Worm (Caenorhabditis elegans): ENCODE measurements around the gene Y73F8A.12.

Y73F8A.12 gene

ce11 chrIV:15300041-15300440 is 11.4 kb downstream of the Y73F8A.12 start:
- no peak for TF ChIP-seq cog-1 (tag; optimal IDR thresholded peaks at IDR 0.05)
- TF ChIP-seq tab-1 (GFP tag; IDR thresholded peaks at IDR 0.05), result no peak
- no peak for TF ChIP-seq ztf-29 (GFP tag; IDR thresholded peaks at IDR 0.05)
- TF ChIP-seq med-1 (GFP tag; optimal IDR thresholded peaks at IDR 0.05; ENCODE audit: insufficient read depth), result no peak
- no peak for TF ChIP-seq flt-1 (GFP tag; IDR thresholded peaks at IDR 0.05)
- TF ChIP-seq T22C8.4 (GFP tag; IDR thresholded peaks at IDR 0.05), result no peak
- no peak for TF ChIP-seq ztf-23 (GFP tag; IDR thresholded peaks at IDR 0.05)
- TF ChIP-seq klf-2 (GFP tag; conservative IDR thresholded peaks at IDR 0.05), result no peak
- no peak for TF ChIP-seq ref-1 (GFP tag; conservative IDR thresholded peaks at IDR 0.05)

DNA sequence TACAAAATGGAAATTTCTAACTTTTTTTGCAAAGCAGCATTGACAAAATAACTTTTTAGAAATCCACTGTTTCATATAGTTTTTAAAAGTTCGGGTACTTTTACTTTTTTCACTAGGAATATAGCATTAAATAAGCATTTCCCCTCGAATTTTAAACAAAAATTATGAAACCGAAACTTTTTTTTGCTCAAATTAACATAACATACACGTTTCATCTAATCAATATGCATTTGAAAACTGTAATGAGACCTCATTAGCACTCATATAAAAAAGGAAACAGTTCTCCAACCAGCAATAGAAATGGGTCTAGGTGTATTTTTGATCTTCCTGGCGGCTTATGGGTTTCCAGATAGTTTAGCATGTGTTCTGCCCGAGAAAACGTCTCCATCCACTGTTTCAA is 17.4 kb downstream of the Y73F8A.12 start, which contains the start of gene Y73F8A.10:
Y73F8A.10 (plus strand) TSS at position 301 of the 400 bp plus-strand sequence.
- TF ChIP-seq flt-1 (GFP tag; IDR thresholded peaks at IDR 0.05) (no peak), cog-1 (tag; optimal IDR thresholded peaks at IDR 0.05) (no peak), T22C8.4 (GFP tag; IDR thresholded peaks at IDR 0.05) (no peak), tab-1 (GFP tag; IDR thresholded peaks at IDR 0.05) (no peak)

- TF ChIP-seq flt-1 (GFP tag; IDR thresholded peaks at IDR 0.05) (no peak), T22C8.4 (GFP tag; IDR thresholded peaks at IDR 0.05) (no peak), ztf-29 (GFP tag; IDR thresholded peaks at IDR 0.05) (no peak), med-1 (GFP tag; optimal IDR thresholded peaks at IDR 0.05; ENCODE audit: insufficient read depth) (no peak), cog-1 (tag; optimal IDR thresholded peaks at IDR 0.05) (no peak), tab-1 (GFP tag; IDR thresholded peaks at IDR 0.05) (no peak), klf-2 (GFP tag; conservative IDR thresholded peaks at IDR 0.05) (no peak), ref-1 (GFP tag; conservative IDR thresholded peaks at IDR 0.05) (no peak), ztf-23 (GFP tag; IDR thresholded peaks at IDR 0.05) (no peak)
Observed at ce11 chrIV:15291607-15292006, 19.9 kb downstream of the Y73F8A.12 start, which contains the start of gene pqn-91. TSS of gene pqn-91 (plus strand) at chrIV:15291907.

DNA sequence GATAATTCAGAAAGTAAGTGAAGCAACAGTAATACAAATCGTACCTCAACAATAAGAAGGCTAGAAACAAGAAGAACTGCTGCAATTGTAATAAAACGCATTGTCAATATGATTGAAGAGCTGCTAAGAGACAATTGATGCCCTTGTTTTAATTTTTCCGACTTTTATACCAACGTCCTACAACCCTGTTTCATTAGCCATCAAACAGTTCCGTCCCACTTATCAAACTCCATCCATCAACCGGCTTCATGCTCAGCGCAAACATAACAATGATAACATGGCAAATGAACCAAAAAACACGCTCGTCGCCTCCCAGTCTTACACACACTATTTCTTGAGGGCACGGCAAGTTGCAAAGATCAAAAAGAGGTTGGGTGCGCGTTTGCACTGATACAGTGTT is 20.3 kb downstream of the Y73F8A.12 start, which contains the start of gene pqn-90:
pqn-90 (minus strand) TSS at position 101 of the 400 bp plus-strand sequence.
- no peak for TF ChIP-seq ztf-23 (GFP tag; IDR thresholded peaks at IDR 0.05)
- TF ChIP-seq ref-1 (GFP tag; conservative IDR thresholded peaks at IDR 0.05), result no peak
- no peak for TF ChIP-seq ztf-29 (GFP tag; IDR thresholded peaks at IDR 0.05)
- no peak for TF ChIP-seq flt-1 (GFP tag; IDR thresholded peaks at IDR 0.05)
- no peak for TF ChIP-seq med-1 (GFP tag; optimal IDR thresholded peaks at IDR 0.05; ENCODE audit: insufficient read depth)
- TF ChIP-seq T22C8.4 (GFP tag; IDR thresholded peaks at IDR 0.05), result no peak
- no peak for TF ChIP-seq cog-1 (tag; optimal IDR thresholded peaks at IDR 0.05)
- no peak for TF ChIP-seq tab-1 (GFP tag; IDR thresholded peaks at IDR 0.05)
- no peak for TF ChIP-seq klf-2 (GFP tag; conservative IDR thresholded peaks at IDR 0.05)

DNA sequence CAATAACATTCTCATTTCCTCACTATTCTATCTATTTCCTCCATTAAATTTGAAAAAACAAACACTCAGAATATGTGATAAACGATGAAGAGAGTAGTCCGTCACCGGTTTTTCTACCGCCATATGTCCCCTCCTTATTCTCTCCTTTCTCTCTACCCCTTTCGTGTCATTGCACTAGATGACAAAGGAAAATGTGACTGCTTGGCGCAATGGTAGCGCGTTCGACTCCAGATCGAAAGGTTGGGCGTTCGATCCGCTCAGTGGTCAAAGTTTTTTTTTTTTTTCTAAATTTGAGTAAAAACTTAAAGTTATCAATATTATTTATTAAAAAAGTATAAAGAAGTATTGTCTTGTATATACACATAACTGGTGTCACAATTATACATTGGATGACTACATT is 22.0 kb downstream of the Y73F8A.12 start:
- TF ChIP-seq T22C8.4 (GFP tag; IDR thresholded peaks at IDR 0.05) (peak; percentile 79), med-1 (GFP tag; optimal IDR thresholded peaks at IDR 0.05; ENCODE audit: insufficient read depth) (peak; percentile 49), ztf-23 (GFP tag; IDR thresholded peaks at IDR 0.05) (no peak; the same call in 1 of the 2 replicates), ref-1 (GFP tag; conservative IDR thresholded peaks at IDR 0.05) (peak; percentile 76), ztf-29 (GFP tag; IDR thresholded peaks at IDR 0.05) (no peak), flt-1 (GFP tag; IDR thresholded peaks at IDR 0.05) (peak; percentile 90), klf-2 (GFP tag; conservative IDR thresholded peaks at IDR 0.05) (no peak), tab-1 (GFP tag; IDR thresholded peaks at IDR 0.05) (peak; percentile 87), cog-1 (tag; optimal IDR thresholded peaks at IDR 0.05) (no peak)

DNA sequence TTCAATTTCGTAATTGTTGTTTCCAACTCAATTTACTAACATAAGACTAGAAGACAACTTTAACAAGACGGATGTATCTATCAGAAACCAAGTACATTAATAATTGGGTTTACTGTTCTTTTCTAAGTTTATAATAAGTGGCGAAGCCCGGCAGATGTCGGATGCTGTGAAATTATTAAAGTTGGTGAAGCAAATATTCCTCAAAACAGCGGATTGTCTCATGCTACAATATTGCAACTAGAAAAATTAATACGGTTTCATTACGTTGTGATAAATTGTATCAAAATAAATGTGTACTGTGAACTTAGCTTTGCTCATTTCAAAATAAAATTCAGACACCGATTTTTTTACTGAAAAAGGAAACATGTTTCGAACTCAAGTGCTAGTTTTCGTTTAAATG is 27.9 kb downstream of the Y73F8A.12 start:
- no peak for TF ChIP-seq ref-1 (GFP tag; conservative IDR thresholded peaks at IDR 0.05)
- TF ChIP-seq flt-1 (GFP tag; IDR thresholded peaks at IDR 0.05), result no peak
- TF ChIP-seq cog-1 (tag; optimal IDR thresholded peaks at IDR 0.05), result no peak
- TF ChIP-seq ztf-23 (GFP tag; IDR thresholded peaks at IDR 0.05), result no peak

- TF ChIP-seq T22C8.4 (GFP tag; IDR thresholded peaks at IDR 0.05) (no peak), ref-1 (GFP tag; conservative IDR thresholded peaks at IDR 0.05) (no peak), ztf-29 (GFP tag; IDR thresholded peaks at IDR 0.05) (no peak), ztf-23 (GFP tag; IDR thresholded peaks at IDR 0.05) (no peak), flt-1 (GFP tag; IDR thresholded peaks at IDR 0.05) (no peak), tab-1 (GFP tag; IDR thresholded peaks at IDR 0.05) (no peak)
Observed at ce11 chrIV:15280219-15280618, 31.3 kb downstream of the Y73F8A.12 start.

ce11 chrIV:15275363-15275854 is 36.1 kb downstream of the Y73F8A.12 start, which contains the start of gene ccg-1:
TSS of gene ccg-1 (minus strand) at chrIV:15275804.
- no peak for TF ChIP-seq med-1 (GFP tag; optimal IDR thresholded peaks at IDR 0.05; ENCODE audit: insufficient read depth)
- TF ChIP-seq tab-1 (GFP tag; IDR thresholded peaks at IDR 0.05), result no peak
- TF ChIP-seq flt-1 (GFP tag; IDR thresholded peaks at IDR 0.05), result no peak

DNA sequence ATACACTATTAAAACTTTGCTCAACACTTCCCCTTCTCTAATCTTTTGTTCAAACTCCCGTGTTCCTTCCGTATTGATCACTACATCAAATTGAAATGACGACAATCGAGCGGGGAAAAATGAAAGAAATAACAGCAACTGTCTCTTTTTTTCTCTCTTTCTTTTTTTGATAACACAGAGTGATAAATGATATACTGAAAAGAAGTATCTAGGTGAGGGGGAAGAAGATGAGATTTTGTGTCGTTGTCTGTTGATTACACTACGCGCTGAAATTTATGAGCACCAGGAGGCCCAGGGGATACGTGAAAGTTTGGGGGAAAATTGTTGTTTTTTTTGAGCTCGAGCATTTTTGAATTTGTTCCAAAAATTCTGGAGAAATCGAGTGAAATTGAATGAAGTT is 37.4 kb downstream of the Y73F8A.12 start:
- no peak for TF ChIP-seq ztf-29 (GFP tag; IDR thresholded peaks at IDR 0.05)

Measured in whole organism, midembryonic.